Fruit fly (Drosophila melanogaster) whole organism, embryonic: ENCODE measurements around the gene bon.

Source experiments
- B-H2 ChIP-seq: fragments of 200-800 bp; sonication (Bioruptor generic); optimal IDR thresholded peaks from 2 replicates; lab custom pipeline; 2018; ENCODE audit warnings: missing biosample characterization, mild to moderate bottlenecking, missing genetic modification characterization
- CG10366 ChIP-seq: fragments of 200-800 bp; sonication (Bioruptor generic); IDR thresholded peaks from 2 replicates; pipeline ENCODE4 v1.3.6; 2022; ENCODE audit warnings: missing biosample characterization, missing genetic modification characterization
- CG10565 ChIP-seq: fragments of 200-800 bp; sonication (Bioruptor generic); optimal IDR thresholded peaks from 3 replicates; lab custom pipeline; 2016; ENCODE audit warnings: missing biosample characterization, mild to moderate bottlenecking, missing genetic modification characterization
- CG10654 ChIP-seq: fragments of 200-800 bp; sonication (Bioruptor generic); optimal IDR thresholded peaks from 2 replicates; lab custom pipeline; 2016; ENCODE audit warnings: missing biosample characterization, missing genetic modification characterization
- CG11560 ChIP-seq: fragments of 200-800 bp; sonication (Bioruptor generic); IDR thresholded peaks from 3 replicates; pipeline ENCODE4 v1.3.6; 2022; ENCODE audit warnings: missing biosample characterization, missing genetic modification characterization
- CG12744 ChIP-seq: fragments of 200-800 bp; sonication (Bioruptor generic); optimal IDR thresholded peaks from 2 replicates; lab custom pipeline; 2016; ENCODE audit warnings: missing biosample characterization, missing genetic modification characterization
- CG12942 ChIP-seq: fragments of 200-800 bp; sonication (Bioruptor generic); optimal IDR thresholded peaks from 3 replicates; lab custom pipeline; 2016; ENCODE audit warnings: missing biosample characterization, missing genetic modification characterization
- CG13287 ChIP-seq: fragments of 200-800 bp; sonication (Bioruptor generic); IDR thresholded peaks from 2 replicates; pipeline ENCODE4 v1.3.6; 2022; ENCODE audit warnings: missing biosample characterization, missing genetic modification characterization; ENCODE audit not compliant: partially characterized antibody
- CG13296 ChIP-seq: fragments of 200-800 bp; sonication (Bioruptor generic); optimal IDR thresholded peaks from 3 replicates; lab custom pipeline; 2018; ENCODE audit warnings: missing biosample characterization, mild to moderate bottlenecking, missing genetic modification characterization
- CG14441 ChIP-seq: fragments of 200-800 bp; sonication (Bioruptor generic); IDR thresholded peaks from 2 replicates; pipeline ENCODE4 v1.3.6; 2022; ENCODE audit warnings: missing biosample characterization, missing genetic modification characterization
- CG1602 ChIP-seq: fragments of 200-800 bp; sonication (Bioruptor generic); optimal IDR thresholded peaks from 3 replicates; lab custom pipeline; 2016; ENCODE audit warnings: missing biosample characterization, missing genetic modification characterization
- CG32772 ChIP-seq: fragments of 200-800 bp; sonication (Bioruptor generic); IDR thresholded peaks from 2 replicates; pipeline ENCODE4 v1.3.6; 2022; ENCODE audit warnings: missing biosample characterization, missing genetic modification characterization
- CG42726 ChIP-seq: fragments of 200-800 bp; sonication (Bioruptor generic); IDR thresholded peaks from 2 replicates; pipeline ENCODE4 v1.3.6; 2022; ENCODE audit warnings: missing biosample characterization, missing genetic modification characterization; ENCODE audit not compliant: partially characterized antibody
- CG6689 ChIP-seq: fragments of 200-800 bp; sonication (Bioruptor generic); IDR thresholded peaks from 2 replicates; pipeline ENCODE4 v1.3.6; 2022; ENCODE audit warnings: missing biosample characterization, missing genetic modification characterization
- CG6791 ChIP-seq: fragments of 200-800 bp; sonication (Bioruptor generic); IDR thresholded peaks from 3 replicates; pipeline ENCODE4 v1.3.6; 2022; ENCODE audit warnings: missing biosample characterization, missing genetic modification characterization; ENCODE audit not compliant: partially characterized antibody
- CG6854 ChIP-seq: fragments of 200-800 bp; sonication (Bioruptor generic); optimal IDR thresholded peaks from 3 replicates; lab custom pipeline; 2017; ENCODE audit warnings: missing biosample characterization, mild to moderate bottlenecking, missing genetic modification characterization
- CG7745 ChIP-seq: fragments of 200-800 bp; sonication (Bioruptor generic); optimal IDR thresholded peaks from 2 replicates; lab custom pipeline; 2018; ENCODE audit warnings: missing biosample characterization, mild to moderate bottlenecking, missing genetic modification characterization, moderate library complexity
- CG7928 ChIP-seq: fragments of 200-800 bp; sonication (Bioruptor generic); optimal IDR thresholded peaks from 2 replicates; lab custom pipeline; 2017; ENCODE audit warnings: missing biosample characterization, mild to moderate bottlenecking, missing genetic modification characterization
- CHES-1-like ChIP-seq: fragments of 200-800 bp; sonication (Bioruptor generic); optimal IDR thresholded peaks from 2 replicates; lab custom pipeline; 2016; ENCODE audit warnings: missing biosample characterization, missing genetic modification characterization
- Camta ChIP-seq: fragments of 200-800 bp; sonication (Bioruptor generic); optimal IDR thresholded peaks from 2 replicates; lab custom pipeline; 2016; ENCODE audit warnings: missing biosample characterization, missing genetic modification characterization
- D19A ChIP-seq: fragments of 200-800 bp; optimal IDR thresholded peaks from 3 replicates; lab custom pipeline; 2019; ENCODE audit warnings: missing biosample characterization, mild to moderate bottlenecking, missing genetic modification characterization, moderate library complexity
- Dbx ChIP-seq: fragments of 200-800 bp; sonication (Bioruptor generic); IDR thresholded peaks from 3 replicates; pipeline ENCODE4 v1.3.6; 2022; ENCODE audit warnings: missing biosample characterization, missing genetic modification characterization
- Dfd ChIP-seq, 2 experiments: fragments of >200 bp; optimal IDR thresholded peaks; 2 replicates each; lab custom pipeline; 2017; ENCODE audit warnings: missing biosample characterization in 2 of 2, missing genetic modification characterization in 2 of 2
- Doc2 ChIP-seq: fragments of 200-800 bp; sonication (Bioruptor generic); IDR thresholded peaks from 2 replicates; pipeline ENCODE4 v1.3.6; 2022; ENCODE audit warnings: missing biosample characterization, missing genetic modification characterization
- Dref ChIP-seq: fragments of 200-800 bp; sonication (Bioruptor generic); IDR thresholded peaks from 2 replicates; pipeline ENCODE4 v1.3.6; 2022; ENCODE audit warnings: missing biosample characterization, missing genetic modification characterization
- Max ChIP-seq: fragments of 200-800 bp; sonication (Bioruptor generic); optimal IDR thresholded peaks from 2 replicates; lab custom pipeline; 2016; ENCODE audit warnings: missing biosample characterization, mild to moderate bottlenecking, missing genetic modification characterization
- NfI ChIP-seq: fragments of 200-800 bp; sonication (Bioruptor generic); optimal IDR thresholded peaks from 3 replicates; lab custom pipeline; 2018; ENCODE audit warnings: missing biosample characterization, mild to moderate bottlenecking, missing genetic modification characterization, moderate library complexity
- Pdp1 ChIP-seq, 2 experiments: fragments of 200-800 bp; sonication (Bioruptor generic); optimal IDR thresholded peaks; 3 replicates each; lab custom pipeline; 2016; ENCODE audit warnings: missing biosample characterization in 2 of 2, missing genetic modification characterization in 2 of 2, mild to moderate bottlenecking in 1 of 2, moderate library complexity in 1 of 2
- Scr ChIP-seq: fragments of 200-800 bp; sonication (Bioruptor generic); IDR thresholded peaks from 2 replicates; pipeline ENCODE4 v1.3.6; 2022; ENCODE audit warnings: missing biosample characterization, missing genetic modification characterization; ENCODE audit not compliant: partially characterized antibody
- Spps ChIP-seq: fragments of 200-800 bp; sonication (Bioruptor generic); optimal IDR thresholded peaks from 2 replicates; lab custom pipeline; 2018; ENCODE audit warnings: missing biosample characterization, mild to moderate bottlenecking, missing genetic modification characterization
- Sry-δ ChIP-seq: fragments of 200-800 bp; sonication (Bioruptor generic); optimal IDR thresholded peaks from 2 replicates; lab custom pipeline; 2016; ENCODE audit warnings: missing biosample characterization, missing genetic modification characterization
- Stat92E ChIP-seq, 3 experiments: fragments of >200 bp in 2 of 3; fragments of 200-800 bp in 1 of 3; sonication (Bioruptor generic) in 1 of 3; optimal IDR thresholded peaks; 2 replicates each; lab custom pipeline; 2017 to 2019; ENCODE audit warnings: missing biosample characterization in 3 of 3, missing genetic modification characterization in 3 of 3, mild to moderate bottlenecking in 1 of 3, moderate library complexity in 1 of 3
- Trl ChIP-seq, 3 experiments: fragments of >200 bp in 2 of 3; fragments of 200-800 bp in 1 of 3; sonication (Bioruptor generic) in 1 of 3; optimal IDR thresholded peaks; 2 replicates in 1 of 3; 3 replicates in 2 of 3; lab custom pipeline; 2016 to 2017; ENCODE audit warnings: missing biosample characterization in 1 of 3, missing genetic modification characterization in 1 of 3
- bcd ChIP-seq: fragments of 200-800 bp; sonication (Bioruptor generic); optimal IDR thresholded peaks from 2 replicates; lab custom pipeline; 2017; ENCODE audit warnings: missing biosample characterization, mild to moderate bottlenecking, missing genetic modification characterization
- dpn ChIP-seq, 2 experiments: fragments of 200-800 bp; sonication (Bioruptor generic); optimal IDR thresholded peaks; 3 replicates each; lab custom pipeline; 2016; ENCODE audit warnings: missing biosample characterization in 2 of 2, missing genetic modification characterization in 2 of 2
- fru ChIP-seq: fragments of >200 bp; optimal IDR thresholded peaks from 2 replicates; lab custom pipeline; 2017
- gcm ChIP-seq: fragments of 200-800 bp; sonication (Bioruptor generic); optimal IDR thresholded peaks from 2 replicates; lab custom pipeline; 2019; ENCODE audit warnings: missing biosample characterization, mild to moderate bottlenecking, missing genetic modification characterization, moderate library complexity
- gcm2 ChIP-seq: fragments of 200-800 bp; sonication (Bioruptor generic); optimal IDR thresholded peaks from 2 replicates; lab custom pipeline; 2016; ENCODE audit warnings: missing biosample characterization, missing genetic modification characterization
- gem ChIP-seq: fragments of 200-800 bp; sonication (Bioruptor generic); optimal IDR thresholded peaks from 2 replicates; lab custom pipeline; 2019; ENCODE audit warnings: missing biosample characterization, mild to moderate bottlenecking, missing genetic modification characterization, moderate library complexity
- nau ChIP-seq: fragments of 200-800 bp; sonication (Bioruptor generic); optimal IDR thresholded peaks from 3 replicates; lab custom pipeline; 2017; ENCODE audit warnings: missing biosample characterization, mild to moderate bottlenecking, missing genetic modification characterization, missing genetic modification reagents
- nerfin-2 ChIP-seq: fragments of 200-800 bp; sonication (Bioruptor generic); IDR thresholded peaks from 2 replicates; pipeline ENCODE4 v1.3.6; 2022; ENCODE audit warnings: missing biosample characterization, missing genetic modification characterization; ENCODE audit not compliant: partially characterized antibody
- pzg ChIP-seq: fragments of 200-800 bp; sonication (Bioruptor generic); optimal IDR thresholded peaks from 3 replicates; lab custom pipeline; 2018; ENCODE audit warnings: missing biosample characterization, mild to moderate bottlenecking, missing genetic modification characterization, moderate library complexity
- sima ChIP-seq: fragments of 200-800 bp; sonication (Bioruptor generic); optimal IDR thresholded peaks from 2 replicates; lab custom pipeline; 2016; ENCODE audit warnings: missing biosample characterization, missing genetic modification characterization
- sug ChIP-seq: fragments of 200-800 bp; optimal IDR thresholded peaks from 2 replicates; lab custom pipeline; 2019; ENCODE audit warnings: missing biosample characterization, mild to moderate bottlenecking, missing genetic modification characterization, moderate library complexity
- usp ChIP-seq: fragments of >200 bp; optimal IDR thresholded peaks from 2 replicates; lab custom pipeline; 2017; ENCODE audit warnings: missing biosample characterization, missing genetic modification characterization
- zf30C ChIP-seq: fragments of 200-800 bp; sonication (Bioruptor generic); optimal IDR thresholded peaks from 3 replicates; lab custom pipeline; 2018; ENCODE audit warnings: missing biosample characterization, mild to moderate bottlenecking, missing genetic modification characterization
- zfh1 ChIP-seq: fragments of 200-800 bp; sonication (Bioruptor generic); IDR thresholded peaks from 3 replicates; pipeline ENCODE4 v1.3.6; 2022; ENCODE audit warnings: missing biosample characterization, missing genetic modification characterization

Gene bon

dm6 chr3R:20548255-20548654, 44.7 kb upstream of the bon start (continued):
- TF ChIP-seq dpn (GFP tag; optimal IDR thresholded peaks at IDR 0.05; lab: Kevin White, UChicago) (no peak), Pdp1 (GFP tag; optimal IDR thresholded peaks at IDR 0.05; lab: Kevin White, UChicago) (peak in 1 of 2 experiments; percentile 41), Dbx (GFP tag; lab: Robert Waterston, UW) (no peak), CG12744 (GFP tag; lab: Kevin White, UChicago) (no peak), CG32772 (no peak)
- TF ChIP-seq, all 482 proteins: peak for 40

DNA sequence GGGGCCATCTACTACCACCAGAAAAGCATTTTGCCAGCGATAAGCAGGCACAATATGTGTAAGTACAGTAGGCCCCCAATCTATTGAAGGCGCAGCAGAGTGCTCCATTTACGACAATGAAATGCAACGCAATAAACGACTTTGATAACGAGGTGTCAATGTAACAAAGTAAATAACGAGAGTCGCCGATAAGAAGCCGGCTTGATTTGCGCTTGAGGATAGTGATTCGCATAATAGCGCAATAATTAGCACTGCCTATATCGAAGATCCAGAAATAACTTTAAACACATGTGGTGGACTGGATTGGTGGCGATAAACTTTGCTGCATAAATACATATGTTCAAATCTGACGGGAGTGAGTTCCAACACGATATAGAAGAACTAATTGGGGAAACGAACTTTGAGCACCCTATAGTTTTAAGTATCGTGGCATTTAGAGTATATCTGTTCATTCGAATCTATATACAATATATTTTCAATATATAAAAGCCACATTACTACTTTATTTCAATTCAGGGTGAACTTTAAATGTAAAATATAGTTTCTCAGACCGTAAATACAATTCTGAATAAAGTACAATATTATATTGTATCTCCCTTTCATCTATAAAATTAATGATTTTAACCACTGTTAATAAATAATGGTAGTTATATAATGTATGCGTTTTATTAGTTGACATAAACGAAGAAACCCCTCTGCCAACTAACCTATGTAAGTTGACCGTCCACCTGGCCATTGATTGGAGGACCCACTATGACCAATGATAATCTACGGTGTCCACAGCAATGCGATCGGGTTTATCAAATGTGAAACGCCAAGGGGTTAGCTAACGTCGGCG, 43.7 kb upstream of the bon start:
- TF ChIP-seq Trl (optimal IDR thresholded peaks at IDR 0.05; lab: Kevin White, UChicago) = no peak
- TF ChIP-seq Trl (GFP tag; optimal IDR thresholded peaks at IDR 0.05; lab: Kevin White, UChicago) = no peak
- no peak for TF ChIP-seq Camta
- no peak for TF ChIP-seq zf30C
- peak; percentile 8 for TF ChIP-seq D19A (tag; lab: Kevin White, UChicago)
- no peak for TF ChIP-seq CHES-1-like
- no peak for TF ChIP-seq Dfd (GFP tag; optimal IDR thresholded peaks at IDR 0.05; lab: Kevin White, UChicago)
- no peak for TF ChIP-seq gcm (GFP tag; lab: Kevin White, UChicago)
- no peak for TF ChIP-seq CG7928 (GFP tag; lab: Kevin White, UChicago)
- TF ChIP-seq nau (GFP tag; lab: Kevin White, UChicago) = no peak
- TF ChIP-seq CG13287 (GFP tag; lab: Robert Waterston, UW) = no peak
- peak; percentile 47; the same call in 1 of the 2 replicates for TF ChIP-seq CG14441 (GFP tag; lab: Robert Waterston, UW)
- TF ChIP-seq fru (lab: Kevin White, UChicago) = no peak
- TF ChIP-seq CG10654 (GFP tag; lab: Kevin White, UChicago) = no peak
- no peak for TF ChIP-seq bcd
- TF ChIP-seq Pdp1 (GFP tag; optimal IDR thresholded peaks at IDR 0.05; lab: Kevin White, UChicago) = peak in 1 of 2 experiments; percentile 83
- no peak for TF ChIP-seq zfh1 (GFP tag; lab: Robert Waterston, UW)
- no peak for TF ChIP-seq Dref (GFP tag; lab: Robert Waterston, UW)
- no peak for TF ChIP-seq pzg (GFP tag; lab: Kevin White, UChicago)
- no peak for TF ChIP-seq Scr
- no peak for TF ChIP-seq Doc2
- no peak for TF ChIP-seq CG13296 (GFP tag; lab: Kevin White, UChicago)
- TF ChIP-seq NfI (GFP tag; lab: Kevin White, UChicago) = no peak
- TF ChIP-seq usp (GFP tag; lab: Kevin White, UChicago) = no peak
- no peak for TF ChIP-seq CG6689 (GFP tag; lab: Robert Waterston, UW)
- TF ChIP-seq CG11560 (tag; lab: Robert Waterston, UW) = no peak
- no peak for TF ChIP-seq CG6854
- no peak for TF ChIP-seq gem
- TF ChIP-seq B-H2 (GFP tag; lab: Kevin White, UChicago) = peak; percentile 34
- no peak for TF ChIP-seq nerfin-2 (GFP tag; lab: Robert Waterston, UW)
- TF ChIP-seq CG10565 (GFP tag; lab: Kevin White, UChicago) = no peak
- no peak for TF ChIP-seq CG10366 (GFP tag; lab: Robert Waterston, UW)
- TF ChIP-seq Stat92E (GFP tag; optimal IDR thresholded peaks at IDR 0.05; lab: Kevin White, UChicago) = no peak
- no peak for TF ChIP-seq CG1602 (GFP tag; lab: Kevin White, UChicago)
- TF ChIP-seq Spps (tag; lab: Kevin White, UChicago) = no peak
- TF ChIP-seq CG6791 (GFP tag; lab: Robert Waterston, UW) = no peak
- TF ChIP-seq Sry-δ (GFP tag; lab: Kevin White, UChicago) = no peak
- TF ChIP-seq CG7745 (tag; lab: Kevin White, UChicago) = no peak
- TF ChIP-seq sug (tag; lab: Kevin White, UChicago) = no peak
- no peak for TF ChIP-seq CG42726 (GFP tag; lab: Robert Waterston, UW)
- TF ChIP-seq gcm2 (GFP tag; lab: Kevin White, UChicago) = no peak
- no peak for TF ChIP-seq sima (GFP tag; lab: Kevin White, UChicago)
- no peak for TF ChIP-seq CG12942
- no peak for TF ChIP-seq Max (GFP tag; lab: Kevin White, UChicago)
